Fruit fly (Drosophila melanogaster): ENCODE data around the gene zfh1.

dm6 chr3R:30765306-30766033 is at the start of gene zfh1:
- TF ChIP-seq CG8478 (optimal IDR thresholded peaks at IDR 0.05) (no peak), Dll (optimal IDR thresholded peaks at IDR 0.05) (peak; percentile 70)

Data from whole organism.